Fruit fly (Drosophila melanogaster) Kc167 (cell line): ENCODE data around the gene CG12278.

Source experiments
- Myc ChIP-seq: fragments of >200 bp; optimal IDR thresholded peaks from 2 replicates; lab custom pipeline; 2017; ENCODE audit warnings: missing external identifiers
- Sin3A ChIP-seq: fragments of >200 bp; optimal IDR thresholded peaks from 2 replicates; lab custom pipeline; 2018; ENCODE audit warnings: missing external identifiers
- h ChIP-seq: fragments of >200 bp; optimal IDR thresholded peaks from 3 replicates; lab custom pipeline; 2018; ENCODE audit warnings: missing external identifiers
- insv ChIP-seq: fragments of >200 bp; optimal IDR thresholded peaks from 3 replicates; lab custom pipeline; 2018; ENCODE audit warnings: missing external identifiers
- psq ChIP-seq: fragments of >200 bp; optimal IDR thresholded peaks from 2 replicates; lab custom pipeline; 2017; ENCODE audit warnings: missing external identifiers
- ttk ChIP-seq: sonication (Bioruptor generic); optimal IDR thresholded peaks from 2 replicates; lab custom pipeline; 2017; ENCODE audit warnings: missing external identifiers

Gene CG12278

DNA sequence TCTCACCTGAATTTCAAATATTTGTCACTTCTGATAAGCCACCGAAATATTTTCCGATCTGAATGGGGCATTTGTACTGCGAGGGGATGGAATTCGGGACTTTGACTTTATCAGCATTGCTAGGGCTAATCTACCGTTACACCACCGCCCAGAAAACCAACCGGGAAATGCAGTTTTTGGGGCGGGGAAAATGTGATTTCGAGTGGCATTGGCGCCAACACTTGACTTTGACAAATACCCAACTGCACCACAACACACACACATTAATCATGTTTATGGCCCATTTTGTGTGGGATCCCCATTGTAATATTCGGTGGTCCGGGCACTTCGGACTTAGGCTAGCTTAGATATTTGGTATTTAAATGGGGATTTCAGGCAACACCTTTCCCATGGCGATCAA is 35.1 kb downstream of the CG12278 start:
- TF ChIP-seq psq (lab: Kevin White, UChicago) (no peak), Sin3A (lab: Kevin White, UChicago) (no peak), ttk (lab: Kevin White, UChicago) (no peak), Myc (no peak), insv (no peak), h (lab: Kevin White, UChicago) (no peak)

dm6 chr3R:21080876-21081586 is 37.2 kb downstream of the CG12278 start, which contains the start of gene HHEX:
TSS of gene HHEX (minus strand) at chr3R:21080926.
- TF ChIP-seq ttk (lab: Kevin White, UChicago) (no peak), psq (lab: Kevin White, UChicago) (no peak), Sin3A (lab: Kevin White, UChicago) (no peak), insv (no peak), Myc (no peak), h (lab: Kevin White, UChicago) (no peak)

dm6 chr3R:21084979-21085378 is 41.1 kb downstream of the CG12278 start:
- TF ChIP-seq psq (lab: Kevin White, UChicago) (no peak), Sin3A (lab: Kevin White, UChicago) (no peak), insv (no peak), ttk (lab: Kevin White, UChicago) (no peak), Myc (no peak), h (lab: Kevin White, UChicago) (no peak)

DNA sequence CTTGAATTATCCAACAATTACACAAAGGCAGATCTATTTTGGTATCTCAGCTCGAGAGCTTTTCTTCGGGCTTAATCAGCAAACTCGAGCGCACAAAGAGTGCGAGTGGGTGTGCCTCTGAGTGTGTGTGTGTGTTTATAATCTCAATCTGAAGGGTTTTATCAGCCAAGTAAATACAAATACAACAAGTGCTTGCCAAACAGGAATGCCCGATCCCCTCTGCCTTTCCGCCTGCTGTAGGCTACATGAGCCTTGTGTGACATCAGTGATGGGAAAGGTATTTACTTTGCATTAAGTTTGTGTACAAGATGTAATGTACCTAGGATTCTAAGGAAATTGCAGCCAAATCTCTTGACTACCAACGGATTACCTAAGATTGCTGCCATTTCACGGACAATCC is 45.5 kb downstream of the CG12278 start:
- TF ChIP-seq ttk (lab: Kevin White, UChicago) (no peak), psq (lab: Kevin White, UChicago) (no peak), Myc (no peak), insv (no peak), Sin3A (lab: Kevin White, UChicago) (no peak), h (lab: Kevin White, UChicago) (no peak)

- TF ChIP-seq psq (lab: Kevin White, UChicago), result no peak
- TF ChIP-seq Sin3A (lab: Kevin White, UChicago), result no peak
- no peak for TF ChIP-seq ttk (lab: Kevin White, UChicago)
- TF ChIP-seq h (lab: Kevin White, UChicago), result no peak
- TF ChIP-seq Myc, result no peak
- TF ChIP-seq insv, result no peak
Observed at dm6 chr3R:21090230-21091021, 46.6 kb downstream of the CG12278 start.

- TF ChIP-seq ttk (lab: Kevin White, UChicago), result no peak
Observed at dm6 chr3R:21091500-21091899, 47.6 kb downstream of the CG12278 start.

DNA sequence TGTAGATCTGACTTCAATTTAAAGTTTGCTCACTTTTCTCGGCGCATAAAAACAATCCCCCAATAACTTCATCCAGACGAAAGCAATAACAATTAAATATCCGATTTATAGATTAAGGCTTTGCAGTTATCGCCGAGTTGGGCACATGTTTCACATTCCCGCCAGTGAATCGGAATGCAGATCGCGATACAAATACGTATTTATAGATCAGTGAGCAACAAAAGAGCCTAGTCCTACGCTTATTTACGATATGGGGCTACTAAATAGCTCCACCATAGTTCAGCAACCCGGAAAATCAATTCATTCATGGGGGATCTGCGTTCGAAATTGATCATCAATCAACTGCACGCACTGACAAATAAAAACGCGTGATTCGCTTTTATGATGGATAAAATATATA is 48.2 kb downstream of the CG12278 start:
- no peak for TF ChIP-seq ttk (lab: Kevin White, UChicago)
- TF ChIP-seq h (lab: Kevin White, UChicago), result no peak
- TF ChIP-seq insv, result no peak
- no peak for TF ChIP-seq Sin3A (lab: Kevin White, UChicago)
- no peak for TF ChIP-seq Myc
- TF ChIP-seq psq (lab: Kevin White, UChicago), result no peak

DNA sequence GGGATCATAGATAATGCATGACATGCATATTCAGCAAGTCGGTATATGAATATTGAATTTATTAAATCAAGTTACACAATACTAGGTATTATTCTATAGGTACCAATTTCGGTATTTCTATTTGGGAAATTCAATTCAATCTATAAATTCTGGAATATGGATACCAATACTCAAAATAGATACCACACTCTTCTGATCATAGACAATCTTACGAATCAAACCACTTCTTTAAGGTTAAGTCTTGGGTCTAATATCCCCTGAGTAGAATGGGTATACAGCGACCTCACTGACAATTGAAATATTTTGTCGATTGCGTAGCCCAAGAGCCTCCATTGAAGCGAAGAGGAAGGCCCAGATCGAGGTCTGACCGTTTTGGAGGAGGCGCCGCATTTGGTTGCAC is 49.0 kb downstream of the CG12278 start:
- TF ChIP-seq insv, result no peak
- no peak for TF ChIP-seq h (lab: Kevin White, UChicago)
- no peak for TF ChIP-seq psq (lab: Kevin White, UChicago)
- no peak for TF ChIP-seq Sin3A (lab: Kevin White, UChicago)
- TF ChIP-seq ttk (lab: Kevin White, UChicago), result no peak
- no peak for TF ChIP-seq Myc

- no peak for TF ChIP-seq psq (lab: Kevin White, UChicago)
- no peak for TF ChIP-seq h (lab: Kevin White, UChicago)
- TF ChIP-seq ttk (lab: Kevin White, UChicago), result no peak
- no peak for TF ChIP-seq Sin3A (lab: Kevin White, UChicago)
- TF ChIP-seq insv, result no peak
- no peak for TF ChIP-seq Myc
Observed at dm6 chr3R:21094292-21094691, 50.4 kb downstream of the CG12278 start.
